Fruit fly (Drosophila melanogaster) whole organism, embryonic: ENCODE results near the gene Osi18.

ENCODE experiments used
- ATbp ChIP-seq: fragments of 200-800 bp; sonication (Bioruptor generic); optimal IDR thresholded peaks from 2 replicates; lab custom pipeline; 2017; ENCODE audit warnings: missing biosample characterization, mild to moderate bottlenecking, missing genetic modification characterization, missing genetic modification reagents
- Atf6 ChIP-seq: fragments of 200-800 bp; sonication (Bioruptor generic); IDR thresholded peaks from 2 replicates; pipeline ENCODE4 v1.3.6; 2022; ENCODE audit warnings: missing biosample characterization, missing genetic modification characterization
- CG10366 ChIP-seq: fragments of 200-800 bp; sonication (Bioruptor generic); IDR thresholded peaks from 2 replicates; pipeline ENCODE4 v1.3.6; 2022; ENCODE audit warnings: missing biosample characterization, missing genetic modification characterization
- CG12769 ChIP-seq: fragments of 200-800 bp; sonication (Bioruptor generic); optimal IDR thresholded peaks from 2 replicates; lab custom pipeline; 2019; ENCODE audit warnings: missing biosample characterization, mild to moderate bottlenecking, missing genetic modification characterization, moderate library complexity
- CG13123 ChIP-seq: fragments of 200-800 bp; sonication (Bioruptor generic); optimal IDR thresholded peaks from 2 replicates; lab custom pipeline; 2016; ENCODE audit warnings: missing biosample characterization, missing genetic modification characterization
- CG13775 ChIP-seq: fragments of 200-800 bp; sonication (Bioruptor generic); optimal IDR thresholded peaks from 3 replicates; lab custom pipeline; 2017; ENCODE audit warnings: missing biosample characterization, mild to moderate bottlenecking, missing genetic modification characterization
- CG15011 ChIP-seq: fragments of 200-800 bp; sonication (Bioruptor generic); optimal IDR thresholded peaks from 3 replicates; lab custom pipeline; 2018; ENCODE audit warnings: missing biosample characterization, mild to moderate bottlenecking, missing genetic modification characterization
- CG16815 ChIP-seq: fragments of 200-800 bp; sonication (Bioruptor generic); optimal IDR thresholded peaks from 3 replicates; lab custom pipeline; 2017; ENCODE audit warnings: missing biosample characterization, mild to moderate bottlenecking, missing genetic modification characterization
- CG16863 ChIP-seq: fragments of 200-800 bp; sonication (Bioruptor generic); optimal IDR thresholded peaks from 3 replicates; lab custom pipeline; 2016; ENCODE audit warnings: missing biosample characterization, missing genetic modification characterization
- CG17568 ChIP-seq: fragments of 200-800 bp; sonication (Bioruptor generic); optimal IDR thresholded peaks from 2 replicates; lab custom pipeline; 2018; ENCODE audit warnings: missing biosample characterization, mild to moderate bottlenecking, missing genetic modification characterization, moderate library complexity
- CG17829 ChIP-seq: fragments of 200-800 bp; optimal IDR thresholded peaks from 2 replicates; lab custom pipeline; 2019; ENCODE audit warnings: missing biosample characterization, mild to moderate bottlenecking, missing genetic modification characterization, moderate library complexity
- CG18011 ChIP-seq: fragments of 200-800 bp; sonication (Bioruptor generic); optimal IDR thresholded peaks from 2 replicates; lab custom pipeline; 2017; ENCODE audit warnings: missing biosample characterization, missing genetic modification characterization, mild to moderate bottlenecking, moderate library complexity, missing genotype
- CG18599 ChIP-seq: fragments of 200-800 bp; sonication (Bioruptor generic); optimal IDR thresholded peaks from 3 replicates; lab custom pipeline; 2017; ENCODE audit warnings: missing biosample characterization, missing genetic modification characterization, mild to moderate bottlenecking, moderate library complexity, missing genetic modification reagents
- CG18764 ChIP-seq: fragments of 200-800 bp; sonication (Bioruptor generic); optimal IDR thresholded peaks from 3 replicates; lab custom pipeline; 2016; ENCODE audit warnings: missing biosample characterization, missing genetic modification characterization
- CG2116 ChIP-seq: fragments of 200-800 bp; sonication (Bioruptor generic); optimal IDR thresholded peaks from 3 replicates; lab custom pipeline; 2018; ENCODE audit warnings: missing biosample characterization, mild to moderate bottlenecking, missing genetic modification characterization
- CG2202 ChIP-seq: fragments of 200-800 bp; sonication (Bioruptor generic); optimal IDR thresholded peaks from 2 replicates; lab custom pipeline; 2018; ENCODE audit warnings: missing biosample characterization, mild to moderate bottlenecking, missing genetic modification characterization
- CG30020 ChIP-seq: fragments of 200-800 bp; optimal IDR thresholded peaks from 2 replicates; lab custom pipeline; 2019; ENCODE audit warnings: missing biosample characterization, mild to moderate bottlenecking, missing genetic modification characterization, moderate library complexity
- CG31388 ChIP-seq: fragments of 200-800 bp; sonication (Bioruptor generic); optimal IDR thresholded peaks from 2 replicates; lab custom pipeline; 2016; ENCODE audit warnings: missing biosample characterization, missing genetic modification characterization
- CG32532 ChIP-seq: fragments of 200-800 bp; sonication (Bioruptor generic); IDR thresholded peaks from 2 replicates; pipeline ENCODE4 v1.3.6; 2022; ENCODE audit warnings: missing biosample characterization, missing genetic modification characterization
- CG32772 ChIP-seq: fragments of 200-800 bp; sonication (Bioruptor generic); IDR thresholded peaks from 2 replicates; pipeline ENCODE4 v1.3.6; 2022; ENCODE audit warnings: missing biosample characterization, missing genetic modification characterization
- CG3838 ChIP-seq: fragments of 200-800 bp; sonication (Bioruptor generic); optimal IDR thresholded peaks from 3 replicates; lab custom pipeline; 2016; ENCODE audit warnings: missing biosample characterization, missing genetic modification characterization
- CG4424 ChIP-seq: fragments of 200-800 bp; sonication (Bioruptor generic); optimal IDR thresholded peaks from 3 replicates; lab custom pipeline; 2016; ENCODE audit warnings: missing biosample characterization, missing genetic modification characterization
- CG6254 ChIP-seq: fragments of 200-800 bp; sonication (Bioruptor generic); optimal IDR thresholded peaks from 3 replicates; lab custom pipeline; 2017; ENCODE audit warnings: mild to moderate bottlenecking, missing biosample characterization, missing genetic modification reagents, missing genetic modification characterization
- CG6272 ChIP-seq: fragments of 200-800 bp; sonication (Bioruptor generic); IDR thresholded peaks from 2 replicates; pipeline ENCODE4 v1.3.6; 2022; ENCODE audit warnings: missing biosample characterization, missing genetic modification characterization
- CG6765 ChIP-seq: fragments of 200-800 bp; sonication (Bioruptor generic); optimal IDR thresholded peaks from 3 replicates; lab custom pipeline; 2017; ENCODE audit warnings: missing biosample characterization, mild to moderate bottlenecking, missing genetic modification characterization
- CG7786 ChIP-seq: fragments of 200-800 bp; sonication (Bioruptor generic); optimal IDR thresholded peaks from 2 replicates; lab custom pipeline; 2016; ENCODE audit warnings: missing biosample characterization, missing genetic modification characterization
- CG9797 ChIP-seq: fragments of 200-800 bp; sonication (Bioruptor generic); optimal IDR thresholded peaks from 3 replicates; lab custom pipeline; 2018; ENCODE audit warnings: missing biosample characterization, mild to moderate bottlenecking, missing genetic modification characterization
- Camta ChIP-seq: fragments of 200-800 bp; sonication (Bioruptor generic); optimal IDR thresholded peaks from 2 replicates; lab custom pipeline; 2016; ENCODE audit warnings: missing biosample characterization, missing genetic modification characterization
- D19B ChIP-seq: fragments of 200-800 bp; sonication (Bioruptor generic); optimal IDR thresholded peaks from 2 replicates; lab custom pipeline; 2017; ENCODE audit warnings: missing biosample characterization, mild to moderate bottlenecking, missing genetic modification characterization
- Dfd ChIP-seq, 2 experiments: fragments of >200 bp; optimal IDR thresholded peaks; 2 replicates each; lab custom pipeline; 2017; ENCODE audit warnings: missing biosample characterization in 2 of 2, missing genetic modification characterization in 2 of 2
- Dref ChIP-seq: fragments of 200-800 bp; sonication (Bioruptor generic); IDR thresholded peaks from 2 replicates; pipeline ENCODE4 v1.3.6; 2022; ENCODE audit warnings: missing biosample characterization, missing genetic modification characterization
- HmgZ ChIP-seq: fragments of 200-800 bp; sonication (Bioruptor generic); optimal IDR thresholded peaks from 2 replicates; lab custom pipeline; 2018; ENCODE audit warnings: missing biosample characterization, mild to moderate bottlenecking, missing genetic modification characterization
- Max ChIP-seq: fragments of 200-800 bp; sonication (Bioruptor generic); optimal IDR thresholded peaks from 2 replicates; lab custom pipeline; 2016; ENCODE audit warnings: missing biosample characterization, mild to moderate bottlenecking, missing genetic modification characterization
- Mes4 ChIP-seq: fragments of 200-800 bp; sonication (Bioruptor generic); optimal IDR thresholded peaks from 2 replicates; lab custom pipeline; 2016; ENCODE audit warnings: missing biosample characterization, missing genetic modification characterization
- Six4 ChIP-seq: fragments of 200-800 bp; sonication (Bioruptor generic); optimal IDR thresholded peaks from 2 replicates; lab custom pipeline; 2016; ENCODE audit warnings: missing biosample characterization, missing genetic modification characterization
- ato ChIP-seq: fragments of 200-800 bp; sonication (Bioruptor generic); IDR thresholded peaks from 2 replicates; pipeline ENCODE4 v1.3.6; 2022; ENCODE audit warnings: missing biosample characterization, missing genetic modification characterization; ENCODE audit not compliant: partially characterized antibody
- bab2 ChIP-seq: fragments of 200-800 bp; sonication (Bioruptor generic); optimal IDR thresholded peaks from 2 replicates; lab custom pipeline; 2016; ENCODE audit warnings: missing biosample characterization, missing genetic modification characterization
- bsh ChIP-seq, 2 experiments: fragments of 200-800 bp; sonication (Bioruptor generic); optimal IDR thresholded peaks; 2 replicates each; lab custom pipeline; 2017 to 2018; ENCODE audit warnings: mild to moderate bottlenecking in 2 of 2, missing biosample characterization in 2 of 2, missing genetic modification characterization in 2 of 2, moderate library complexity in 1 of 2
- cg ChIP-seq: fragments of 200-800 bp; sonication (Bioruptor generic); optimal IDR thresholded peaks from 3 replicates; lab custom pipeline; 2019; ENCODE audit warnings: missing biosample characterization, mild to moderate bottlenecking, missing genetic modification characterization, moderate library complexity
- crp ChIP-seq, 2 experiments: fragments of 200-800 bp; sonication (Bioruptor generic); optimal IDR thresholded peaks; 2 replicates in 1 of 2; 3 replicates in 1 of 2; lab custom pipeline; 2017; ENCODE audit warnings: missing biosample characterization in 2 of 2, missing genetic modification characterization in 2 of 2, mild to moderate bottlenecking in 1 of 2, moderate library complexity in 1 of 2
- esg ChIP-seq: fragments of 200-800 bp; sonication (Bioruptor generic); conservative IDR thresholded peaks from 2 replicates; pipeline ENCODE4 v1.3.6; 2022; ENCODE audit warnings: missing biosample characterization, missing genetic modification characterization
- ewg ChIP-seq: fragments of 200-800 bp; sonication (Bioruptor generic); optimal IDR thresholded peaks from 3 replicates; lab custom pipeline; 2017; ENCODE audit warnings: mild to moderate bottlenecking, missing biosample characterization, missing genetic modification reagents, missing genetic modification characterization
- ham ChIP-seq: fragments of 200-800 bp; sonication (Bioruptor generic); IDR thresholded peaks from 2 replicates; pipeline ENCODE4 v1.3.6; 2022; ENCODE audit warnings: missing biosample characterization, missing genetic modification characterization
- lilli ChIP-seq: fragments of 200-800 bp; sonication (Bioruptor generic); optimal IDR thresholded peaks from 3 replicates; lab custom pipeline; 2016; ENCODE audit warnings: missing biosample characterization, missing genetic modification characterization
- pfk ChIP-seq: fragments of 200-800 bp; sonication (Bioruptor generic); optimal IDR thresholded peaks from 2 replicates; lab custom pipeline; 2018; ENCODE audit warnings: missing biosample characterization, mild to moderate bottlenecking, missing genetic modification characterization, moderate library complexity
- shn ChIP-seq: fragments of 200-800 bp; sonication (Bioruptor generic); optimal IDR thresholded peaks from 3 replicates; lab custom pipeline; 2016; ENCODE audit warnings: missing biosample characterization, missing genetic modification characterization
- tup ChIP-seq: fragments of 200-800 bp; sonication (Bioruptor generic); optimal IDR thresholded peaks from 2 replicates; lab custom pipeline; 2016; ENCODE audit warnings: missing biosample characterization, mild to moderate bottlenecking, missing genetic modification characterization, moderate library complexity
- tx ChIP-seq: fragments of 200-800 bp; sonication (Bioruptor generic); optimal IDR thresholded peaks from 2 replicates; lab custom pipeline; 2016; ENCODE audit warnings: missing biosample characterization, missing genetic modification characterization
- unpg ChIP-seq: fragments of 200-800 bp; sonication (Bioruptor generic); optimal IDR thresholded peaks from 3 replicates; lab custom pipeline; 2018; ENCODE audit warnings: missing biosample characterization, mild to moderate bottlenecking, missing genetic modification characterization, moderate library complexity

The Osi18 gene

DNA sequence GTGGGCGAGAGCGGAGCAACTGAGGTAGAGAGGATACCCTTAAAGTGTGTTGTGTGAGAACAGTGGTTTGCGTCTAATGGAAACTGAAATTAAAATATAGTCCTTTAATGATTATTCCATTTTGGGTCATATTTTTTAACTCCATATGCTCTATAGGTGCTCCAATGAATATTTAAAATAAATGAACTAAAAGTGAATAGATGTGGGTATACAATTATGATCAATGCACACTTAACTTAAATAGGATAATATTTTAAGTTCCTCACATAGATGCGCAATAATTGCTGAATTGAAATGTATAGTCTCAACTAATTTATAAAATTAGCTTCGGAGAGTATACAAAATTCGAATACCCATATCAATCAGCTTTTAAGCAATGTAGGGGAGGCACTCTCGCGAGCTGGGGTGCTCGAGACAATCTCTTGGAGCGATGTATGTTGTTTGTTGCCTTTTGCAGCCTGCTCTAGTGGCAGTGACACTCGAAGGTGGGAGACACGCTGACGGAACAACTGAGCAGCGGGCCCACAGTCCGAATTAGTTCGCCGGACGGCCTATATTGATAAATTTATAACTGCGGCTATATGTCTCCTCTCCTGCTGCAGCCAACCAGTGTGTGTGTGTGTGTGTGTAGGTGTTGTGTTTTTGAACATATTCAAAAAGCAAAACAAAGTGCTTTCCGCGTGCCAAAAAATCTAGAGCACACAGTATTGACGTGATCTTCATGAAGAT, 23.7 kb downstream of the Osi18 start (continued):
- TF ChIP-seq CG3838: peak; percentile 79
- peak; percentile 75 for TF ChIP-seq lilli (GFP tag; lab: Kevin White, UChicago)
- peak; percentile 64 for TF ChIP-seq Atf6 (GFP tag; lab: Robert Waterston, UW)
- TF ChIP-seq CG13123 (GFP tag; lab: Kevin White, UChicago): peak; percentile 42
- TF ChIP-seq cg (GFP tag; lab: Kevin White, UChicago): peak; percentile 29
- TF ChIP-seq CG2202: no peak
- peak; percentile 47 for TF ChIP-seq CG17568 (GFP tag; lab: Kevin White, UChicago)
- TF ChIP-seq tup (GFP tag; lab: Kevin White, UChicago): peak; percentile 16
- TF ChIP-seq CG32772 (GFP tag; lab: Robert Waterston, UW): peak; percentile 62
- TF ChIP-seq CG18599 (GFP tag; lab: Kevin White, UChicago): peak; percentile 82
- peak; percentile 57 for TF ChIP-seq Six4 (GFP tag; lab: Kevin White, UChicago)
- no peak for TF ChIP-seq ato
- TF ChIP-seq crp (GFP tag; optimal IDR thresholded peaks at IDR 0.05; lab: Kevin White, UChicago): peak in 1 of 2 experiments; percentile 37
- no peak for TF ChIP-seq CG9797 (GFP tag; lab: Kevin White, UChicago)
- TF ChIP-seq CG6765 (GFP tag; lab: Kevin White, UChicago): peak; percentile 60
- TF ChIP-seq bsh (GFP tag; optimal IDR thresholded peaks at IDR 0.05; lab: Kevin White, UChicago): peak; percentile 28 to 87
- peak; percentile 81 for TF ChIP-seq CG17829 (tag; lab: Kevin White, UChicago)
- TF ChIP-seq CG16863 (GFP tag; lab: Kevin White, UChicago): peak; percentile 41
- TF ChIP-seq shn (GFP tag; lab: Kevin White, UChicago): peak; percentile 38
- TF ChIP-seq CG2116 (GFP tag; lab: Kevin White, UChicago): peak; percentile 32
- TF ChIP-seq CG4424 (GFP tag; lab: Kevin White, UChicago): peak; percentile 81
- no peak for TF ChIP-seq Dfd (GFP tag; optimal IDR thresholded peaks at IDR 0.05; lab: Kevin White, UChicago)
- no peak for TF ChIP-seq unpg
- peak; percentile 83 for TF ChIP-seq CG12769
- no peak for TF ChIP-seq pfk (GFP tag; lab: Kevin White, UChicago)
- 0 out of 2 replicates have a peak, but pooled peaks have one; percentile 22 for TF ChIP-seq CG6272 (GFP tag; lab: Robert Waterston, UW)
- TF ChIP-seq CG7786 (GFP tag; lab: Kevin White, UChicago): peak; percentile 48
- no peak for TF ChIP-seq CG30020
- TF ChIP-seq Camta (GFP tag; lab: Kevin White, UChicago): peak; percentile 49
- TF ChIP-seq CG16815 (GFP tag; lab: Kevin White, UChicago): peak; percentile 65
- peak; percentile 66 for TF ChIP-seq ewg (GFP tag; lab: Kevin White, UChicago)
- peak; percentile 67 for TF ChIP-seq CG6254
- peak; percentile 83 for TF ChIP-seq CG18011 (GFP tag; lab: Kevin White, UChicago)
- peak; percentile 47; the same call in 1 of the 2 replicates for TF ChIP-seq CG32532 (GFP tag; lab: Robert Waterston, UW)
- TF ChIP-seq Mes4 (GFP tag; lab: Kevin White, UChicago): peak; percentile 62
- TF ChIP-seq CG15011 (GFP tag; lab: Kevin White, UChicago): peak; percentile 77
- peak; percentile 26 for TF ChIP-seq CG31388
- peak; percentile 65 for TF ChIP-seq Max (GFP tag; lab: Kevin White, UChicago)
- TF ChIP-seq CG13775: peak; percentile 75
- peak; percentile 68 for TF ChIP-seq CG18764 (GFP tag; lab: Kevin White, UChicago)
- peak; percentile 39 for TF ChIP-seq CG10366
- TF ChIP-seq D19B (GFP tag; lab: Kevin White, UChicago): peak; percentile 66
- TF ChIP-seq tx (GFP tag; lab: Kevin White, UChicago): peak; percentile 69
- peak; percentile 70 for TF ChIP-seq bab2 (GFP tag; lab: Kevin White, UChicago)
- TF ChIP-seq ham (GFP tag; lab: Robert Waterston, UW): no peak
- TF ChIP-seq esg: peak; percentile 50
- peak; percentile 51 for TF ChIP-seq HmgZ (tag; lab: Kevin White, UChicago)
- no peak; the same call in 1 of the 2 replicates for TF ChIP-seq Dref (GFP tag; lab: Robert Waterston, UW)
- TF ChIP-seq ATbp (GFP tag; lab: Kevin White, UChicago): peak; percentile 72
